Fruit fly (Drosophila melanogaster): ENCODE data around the gene CG17672.
A peak's percentile ranks its signal among the peaks of the same experiment; 100 is the strongest.

CG17672 gene

dm6 chr3L:13017803-13018324 is 10.9 kb upstream of the CG17672 start, which contains the start of the genes mRpL20 and Icmt (continued):
- TF ChIP-seq pzg (GFP tag; optimal IDR thresholded peaks at IDR 0.05) (peak; percentile 22), Xbp1 (GFP tag; optimal IDR thresholded peaks at IDR 0.05) (peak; percentile 93), CG2889 (GFP tag; IDR thresholded peaks at IDR 0.05) (peak; percentile 92), nerfin-2 (GFP tag; IDR thresholded peaks at IDR 0.05; ENCODE audit: partially characterized antibody) (peak; percentile 92), CG6254 (GFP tag; optimal IDR thresholded peaks at IDR 0.05) (peak; percentile 49), phol (tag; optimal IDR thresholded peaks at IDR 0.05) (peak; percentile 88), ci (GFP tag; IDR thresholded peaks at IDR 0.05) (peak; percentile 94), PHDP (tag; optimal IDR thresholded peaks at IDR 0.05) (peak; percentile 97), Mrtf (GFP tag; IDR thresholded peaks at IDR 0.05) (peak; percentile 96), cas (GFP tag; IDR thresholded peaks at IDR 0.05) (peak; percentile 92), Scr (GFP tag; IDR thresholded peaks at IDR 0.05; ENCODE audit: partially characterized antibody) (peak; percentile 85), MESR4 (GFP tag; optimal IDR thresholded peaks at IDR 0.05) (no peak), croc (GFP tag; conservative IDR thresholded peaks at IDR 0.05) (peak; percentile 93), ewg (GFP tag; optimal IDR thresholded peaks at IDR 0.05) (peak; percentile 83), vvl (GFP tag; IDR thresholded peaks at IDR 0.05) (peak; percentile 98), CG18619 (GFP tag; optimal IDR thresholded peaks at IDR 0.05) (peak; percentile 87), sc (optimal IDR thresholded peaks at IDR 0.05) (no peak), sc (GFP tag; optimal IDR thresholded peaks at IDR 0.05) (peak; percentile 81), hkb (optimal IDR thresholded peaks at IDR 0.05) (no peak), hkb (GFP tag; IDR thresholded peaks at IDR 0.05) (peak; percentile 96), Rx (GFP tag; IDR thresholded peaks at IDR 0.05) (peak; percentile 91), crol (GFP tag; IDR thresholded peaks at IDR 0.05) (peak; percentile 50; the same call in 1 of the 2 replicates), pnt (GFP tag; optimal IDR thresholded peaks at IDR 0.05) (peak; percentile 33), CG31441 (GFP tag; IDR thresholded peaks at IDR 0.05) (peak; percentile 95), ham (GFP tag; IDR thresholded peaks at IDR 0.05) (peak; percentile 90), sens (GFP tag) (peak; percentile 94), Optix (GFP tag; IDR thresholded peaks at IDR 0.05) (no peak), CG9932 (GFP tag; IDR thresholded peaks at IDR 0.05) (peak; percentile 95), tup (GFP tag; optimal IDR thresholded peaks at IDR 0.05) (peak; percentile 67), mam (GFP tag; optimal IDR thresholded peaks at IDR 0.05) (peak; percentile 69), sim (GFP tag; IDR thresholded peaks at IDR 0.05) (peak; percentile 84), CG1529 (GFP tag; optimal IDR thresholded peaks at IDR 0.05) (peak; percentile 83), CG10366 (GFP tag; IDR thresholded peaks at IDR 0.05) (peak; percentile 97), CG33557 (GFP tag; optimal IDR thresholded peaks at IDR 0.05) (peak; percentile 70), Lhr (GFP tag; optimal IDR thresholded peaks at IDR 0.05) (peak; percentile 60), CG6654 (GFP tag; optimal IDR thresholded peaks at IDR 0.05) (peak; percentile 52), zen (tag; optimal IDR thresholded peaks at IDR 0.05) (peak; percentile 78), Chrac-16 (GFP tag; optimal IDR thresholded peaks at IDR 0.05) (peak; percentile 87), Trl (optimal IDR thresholded peaks at IDR 0.05) (no peak), Trl (GFP tag; optimal IDR thresholded peaks at IDR 0.05) (peak; percentile 57), Fer2 (tag; optimal IDR thresholded peaks at IDR 0.05) (peak; percentile 60), CG14050 (GFP tag; IDR thresholded peaks at IDR 0.05) (peak; percentile 95), grau (tag; optimal IDR thresholded peaks at IDR 0.05) (peak; percentile 100), Aef1 (GFP tag; IDR thresholded peaks at IDR 0.05) (peak; percentile 96), CG17612 (GFP tag; IDR thresholded peaks at IDR 0.05) (peak; percentile 96), CG30403 (GFP tag; optimal IDR thresholded peaks at IDR 0.05) (peak; percentile 93), CG7786 (GFP tag; optimal IDR thresholded peaks at IDR 0.05) (peak; percentile 33), CG14860 (GFP tag; IDR thresholded peaks at IDR 0.05; ENCODE audit: partially characterized antibody) (peak; percentile 78; the same call in 2 of the 3 replicates), CG1603 (tag; optimal IDR thresholded peaks at IDR 0.05) (peak; percentile 57), CG8765 (GFP tag; IDR thresholded peaks at IDR 0.05) (peak; percentile 92), bowl (GFP tag; IDR thresholded peaks at IDR 0.05) (peak; percentile 80), CG3281 (GFP tag; optimal IDR thresholded peaks at IDR 0.05) (peak; percentile 84)

Data from whole organism, embryonic.